Fruit fly (Drosophila melanogaster) whole organism: ENCODE results near the gene TM9SF4.

Source experiments
- CG8478 ChIP-seq: fragments of >200 bp; optimal IDR thresholded peaks from 2 replicates; lab custom pipeline; 2018; ENCODE audit warnings: inconsistent platforms
- Dll ChIP-seq: fragments of >200 bp; optimal IDR thresholded peaks from 2 replicates; lab custom pipeline; 2017
- pan ChIP-seq: fragments of >200 bp; optimal IDR thresholded peaks from 2 replicates; lab custom pipeline; 2017
- psq ChIP-seq: fragments of >200 bp; optimal IDR thresholded peaks from 2 replicates; lab custom pipeline; 2017

DNA sequence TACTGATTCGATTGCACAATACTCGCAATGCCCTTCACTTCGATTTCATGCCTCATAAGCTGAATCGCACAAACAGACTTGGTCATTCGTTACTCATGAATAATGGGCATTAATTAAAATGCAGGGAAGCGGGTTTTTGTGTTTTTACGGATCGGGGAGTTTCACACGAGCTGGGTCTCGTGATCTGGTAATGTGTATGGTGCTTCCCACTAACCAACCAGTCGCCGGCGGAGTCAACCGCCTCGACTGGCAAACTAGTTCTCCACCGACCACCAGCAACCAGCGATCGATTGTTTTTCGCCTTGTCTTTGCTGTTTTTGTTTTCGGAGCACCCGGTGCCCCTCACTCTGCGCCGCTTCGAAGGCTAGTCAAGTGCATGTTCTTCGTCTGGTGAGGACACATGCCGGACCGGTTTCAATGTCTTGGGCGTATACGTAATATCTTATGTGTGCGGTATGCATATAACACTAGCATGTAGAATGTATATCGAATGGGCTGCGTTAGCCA is 57.9 kb downstream of the TM9SF4 start:
- TF ChIP-seq CG8478 (lab: Kevin White, UChicago) (no peak), pan (lab: Kevin White, UChicago) (no peak), Dll (lab: Kevin White, UChicago) (no peak), psq (lab: Kevin White, UChicago) (no peak)
